Worm (Caenorhabditis elegans) whole organism, midembryonic: ENCODE measurements around the gene clec-148.

Experiments
- cog-1 ChIP-seq: sonication (generic microtip); optimal IDR thresholded peaks from 2 replicates; lab custom pipeline; 2016; ENCODE audit warnings: missing genetic modification characterization, missing compliant biosample characterization
- klf-2 ChIP-seq: fragments of 200-800 bp; sonication (Bioruptor generic); conservative IDR thresholded peaks from 2 replicates; pipeline ENCODE4 v1.3.6; 2022; ENCODE audit warnings: missing genetic modification reagents, missing genetic modification characterization, missing compliant biosample characterization

- TF ChIP-seq cog-1 (tag; lab: Kevin White, UChicago) (no peak), klf-2 (no peak)
Observed at ce11 chrIII:147570-148076, 28.0 kb downstream of the clec-148 start, which contains the start of gene sqst-5.
